Worm (Caenorhabditis elegans) whole organism, L1 larva: ENCODE measurements around the gene fubl-3.

Experiments
- C04F5.9 ChIP-seq: sonication (generic microtip); optimal IDR thresholded peaks from 2 replicates; lab custom pipeline; 2016; ENCODE audit warnings: missing genetic modification characterization, missing compliant biosample characterization
- C34B4.2 ChIP-seq: sonication (generic microtip); optimal IDR thresholded peaks from 2 replicates; lab custom pipeline; 2017; ENCODE audit warnings: mild to moderate bottlenecking, missing genetic modification characterization, missing compliant biosample characterization
- F16B12.6 ChIP-seq: fragments of 150-350 bp; optimal IDR thresholded peaks from 2 replicates; lab custom pipeline; 2014; ENCODE audit warnings: missing biosample characterization, missing genetic modification characterization
- aha-1 ChIP-seq: fragments of 150-350 bp; optimal IDR thresholded peaks from 2 replicates; lab custom pipeline; 2014; ENCODE audit warnings: missing biosample characterization, missing genetic modification characterization
- alr-1 ChIP-seq: fragments of 200-800 bp; sonication (Bioruptor generic); optimal IDR thresholded peaks from 2 replicates; lab custom pipeline; 2018; ENCODE audit warnings: borderline replicate concordance, mild to moderate bottlenecking, missing genetic modification characterization, missing compliant biosample characterization
- aly-2 ChIP-seq: fragments of 150-350 bp; optimal IDR thresholded peaks from 2 replicates; lab custom pipeline; 2014; ENCODE audit warnings: missing biosample characterization, missing genetic modification characterization
- ceh-8 ChIP-seq: fragments of 200-800 bp; sonication (Bioruptor generic); optimal IDR thresholded peaks from 2 replicates; lab custom pipeline; 2018; ENCODE audit warnings: mild to moderate bottlenecking, missing genetic modification characterization, moderate library complexity, missing compliant biosample characterization
- ceh-82 ChIP-seq, 3 experiments: fragments of 150-350 bp in 1 of 3; sonication (generic microtip) in 2 of 3; optimal IDR thresholded peaks; 2 replicates each; lab custom pipeline; 2014 to 2017; ENCODE audit warnings: missing biosample characterization in 3 of 3, missing genetic modification characterization in 3 of 3
- ceh-88 ChIP-seq: fragments of 200-800 bp; sonication (Bioruptor generic); IDR thresholded peaks from 2 replicates; pipeline ENCODE4 v1.3.6; 2022; ENCODE audit warnings: missing genetic modification characterization, missing compliant biosample characterization
- ceh-90 ChIP-seq: sonication (generic microtip); optimal IDR thresholded peaks from 2 replicates; lab custom pipeline; 2016; ENCODE audit warnings: missing genetic modification characterization, missing compliant biosample characterization
- ces-1 ChIP-seq: fragments of 150-350 bp; optimal IDR thresholded peaks from 2 replicates; lab custom pipeline; 2014; ENCODE audit warnings: missing biosample characterization, missing genetic modification reagents, missing genetic modification characterization
- dpl-1 ChIP-seq, 3 experiments: fragments of 150-350 bp in 2 of 3; sonication (generic microtip) in 1 of 3; optimal IDR thresholded peaks; 2 replicates each; lab custom pipeline; 2014 to 2017; ENCODE audit warnings: missing biosample characterization in 3 of 3, missing genetic modification characterization in 3 of 3, missing genetic modification reagents in 3 of 3
- efl-1 ChIP-seq, 4 experiments: fragments of 150-350 bp; optimal IDR thresholded peaks in 3 of 4; peaks in 1 of 4; 1 replicate in 1 of 4; 2 replicates in 3 of 4; lab custom pipeline; 2014; ENCODE audit warnings: missing biosample characterization in 2 of 4, missing genetic modification characterization in 2 of 4, missing genetic modification reagents in 2 of 4
- efl-3 ChIP-seq: fragments of 200-800 bp; sonication (Bioruptor generic); optimal IDR thresholded peaks from 2 replicates; lab custom pipeline; 2018; ENCODE audit warnings: mild to moderate bottlenecking, missing genetic modification characterization, missing compliant biosample characterization
- egl-13 ChIP-seq: sonication (generic microtip); optimal IDR thresholded peaks from 2 replicates; lab custom pipeline; 2016; ENCODE audit warnings: missing genotype, missing genetic modification reagents, missing genetic modification characterization, missing compliant biosample characterization
- elt-2 ChIP-seq: sonication (generic microtip); optimal IDR thresholded peaks from 2 replicates; lab custom pipeline; 2016; ENCODE audit warnings: missing genetic modification characterization, mild to moderate bottlenecking, inconsistent platforms, missing compliant biosample characterization, missing genetic modification reagents
- elt-3 ChIP-seq, 6 experiments: fragments of 150-350 bp in 1 of 6; sonication (generic microtip); optimal IDR thresholded peaks; 2 replicates each; lab custom pipeline; 2017 to 2018; ENCODE audit warnings: missing biosample characterization in 6 of 6, missing genetic modification characterization in 6 of 6, inconsistent platforms in 1 of 6
- ets-5 ChIP-seq: fragments of 200-800 bp; sonication (Bioruptor generic); IDR thresholded peaks from 2 replicates; pipeline ENCODE4 v1.3.6; 2022; ENCODE audit warnings: missing genetic modification characterization, missing compliant biosample characterization
- fkh-10 ChIP-seq: sonication (generic microtip); optimal IDR thresholded peaks from 2 replicates; lab custom pipeline; 2017; ENCODE audit warnings: missing biosample characterization, missing genetic modification reagents, missing genetic modification characterization
- fkh-4 ChIP-seq: sonication (generic microtip); optimal IDR thresholded peaks from 2 replicates; lab custom pipeline; 2016; ENCODE audit warnings: missing compliant biosample characterization, missing genetic modification characterization, borderline replicate concordance
- fos-1 ChIP-seq: fragments of 150-350 bp; optimal IDR thresholded peaks from 2 replicates; lab custom pipeline; 2014; ENCODE audit warnings: missing biosample characterization, missing genetic modification characterization
- grh-1 ChIP-seq: fragments of 200-800 bp; sonication (Bioruptor generic); IDR thresholded peaks from 2 replicates; pipeline ENCODE4 v1.3.6; 2022; ENCODE audit warnings: missing genetic modification reagents, missing genetic modification characterization, missing compliant biosample characterization
- hlh-17 ChIP-seq: fragments of 200-800 bp; sonication (Bioruptor generic); optimal IDR thresholded peaks from 2 replicates; lab custom pipeline; 2018; ENCODE audit warnings: missing genetic modification characterization, mild to moderate bottlenecking, missing compliant biosample characterization, moderate library complexity, borderline replicate concordance
- hlh-4 ChIP-seq: sonication (generic microtip); optimal IDR thresholded peaks from 2 replicates; lab custom pipeline; 2016; ENCODE audit warnings: mild to moderate bottlenecking, missing genetic modification characterization, missing compliant biosample characterization
- hpl-2 ChIP-seq: fragments of 150-350 bp; optimal IDR thresholded peaks from 2 replicates; lab custom pipeline; 2014; ENCODE audit warnings: missing biosample characterization, missing genetic modification reagents, missing genetic modification characterization
- irx-1 ChIP-seq: sonication (generic microtip); optimal IDR thresholded peaks from 2 replicates; lab custom pipeline; 2016; ENCODE audit warnings: missing genetic modification characterization, missing compliant biosample characterization
- isw-1 ChIP-seq: fragments of 200-800 bp; sonication (Bioruptor generic); IDR thresholded peaks from 2 replicates; pipeline ENCODE4 v1.3.6; 2022; ENCODE audit warnings: missing genetic modification characterization, missing compliant biosample characterization
- lin-13 ChIP-seq: fragments of 150-350 bp; optimal IDR thresholded peaks from 2 replicates; lab custom pipeline; 2014; ENCODE audit warnings: missing biosample characterization, missing genetic modification reagents, missing genetic modification characterization
- lin-15B ChIP-seq: fragments of 150-350 bp; sonication (generic microtip); optimal IDR thresholded peaks from 3 replicates; lab custom pipeline; 2014; ENCODE audit warnings: missing biosample characterization, missing genetic modification characterization
- lin-35 ChIP-seq, 2 experiments: fragments of 150-350 bp; optimal IDR thresholded peaks; 2 replicates each; lab custom pipeline; 2014; ENCODE audit warnings: missing biosample characterization in 2 of 2, missing genetic modification characterization in 2 of 2, missing genetic modification reagents in 2 of 2
- lsy-2 ChIP-seq, 2 experiments: fragments of 150-350 bp; optimal IDR thresholded peaks; 2 replicates each; lab custom pipeline; 2014; ENCODE audit warnings: missing biosample characterization in 2 of 2, missing genetic modification characterization in 2 of 2
- mef-2 ChIP-seq: fragments of 150-350 bp; optimal IDR thresholded peaks from 2 replicates; lab custom pipeline; 2014; ENCODE audit warnings: missing biosample characterization, missing genetic modification characterization
- nhr-19 ChIP-seq: fragments of 200-800 bp; sonication (Bioruptor generic); conservative IDR thresholded peaks from 2 replicates; pipeline ENCODE4 v1.3.6; 2022; ENCODE audit warnings: missing genetic modification characterization, missing compliant biosample characterization
- nhr-28 ChIP-seq: fragments of 150-350 bp; optimal IDR thresholded peaks from 2 replicates; lab custom pipeline; 2014; ENCODE audit warnings: missing biosample characterization, missing genetic modification characterization
- nhr-71 ChIP-seq: sonication (generic microtip); optimal IDR thresholded peaks from 2 replicates; lab custom pipeline; 2016; ENCODE audit warnings: mild to moderate bottlenecking, missing genetic modification characterization, moderate library complexity, missing compliant biosample characterization
- nhr-76 ChIP-seq: sonication (generic microtip); optimal IDR thresholded peaks from 2 replicates; lab custom pipeline; 2017; ENCODE audit warnings: missing biosample characterization, missing genetic modification characterization
- nhr-84 ChIP-seq: sonication (generic microtip); optimal IDR thresholded peaks from 2 replicates; lab custom pipeline; 2017; ENCODE audit warnings: missing biosample characterization, missing genetic modification characterization
- nhr-90 ChIP-seq: sonication (generic microtip); optimal IDR thresholded peaks from 2 replicates; lab custom pipeline; 2016; ENCODE audit warnings: mild to moderate bottlenecking, missing genetic modification characterization, missing compliant biosample characterization; ENCODE audit not compliant: poor library complexity
- pag-3 ChIP-seq: sonication (generic microtip); optimal IDR thresholded peaks from 2 replicates; lab custom pipeline; 2017; ENCODE audit warnings: missing genetic modification characterization, mild to moderate bottlenecking, missing compliant biosample characterization, antibody characterized with exemption, borderline replicate concordance; ENCODE audit not compliant: insufficient read depth
- skn-1 ChIP-seq: fragments of 150-350 bp; optimal IDR thresholded peaks from 2 replicates; lab custom pipeline; 2014; ENCODE audit warnings: missing biosample characterization, missing genetic modification characterization
- snpc-4 ChIP-seq: fragments of 150-350 bp; optimal IDR thresholded peaks from 2 replicates; lab custom pipeline; 2014; ENCODE audit warnings: missing biosample characterization, missing genetic modification characterization
- snu-23 ChIP-seq: sonication (generic microtip); optimal IDR thresholded peaks from 2 replicates; lab custom pipeline; 2016; ENCODE audit warnings: missing genetic modification characterization, missing compliant biosample characterization
- sptf-1 ChIP-seq: fragments of 150-350 bp; optimal IDR thresholded peaks from 2 replicates; lab custom pipeline; 2014; ENCODE audit warnings: missing biosample characterization, missing genetic modification characterization
- sup-37 ChIP-seq: fragments of 200-800 bp; sonication (Bioruptor generic); optimal IDR thresholded peaks from 2 replicates; lab custom pipeline; 2018; ENCODE audit warnings: mild to moderate bottlenecking, missing genetic modification characterization, missing compliant biosample characterization
- unc-130 ChIP-seq: fragments of 150-350 bp; optimal IDR thresholded peaks from 2 replicates; lab custom pipeline; 2017; ENCODE audit warnings: missing biosample characterization, missing genetic modification characterization, inconsistent platforms
- unc-62 ChIP-seq: fragments of 150-350 bp; optimal IDR thresholded peaks from 2 replicates; lab custom pipeline; 2014; ENCODE audit warnings: missing biosample characterization, missing genetic modification reagents, missing genetic modification characterization
- unc-98 ChIP-seq: fragments of 200-800 bp; sonication (Bioruptor generic); IDR thresholded peaks from 2 replicates; pipeline ENCODE4 v1.3.6; 2022; ENCODE audit warnings: missing genetic modification characterization, missing compliant biosample characterization
- zip-4 ChIP-seq: fragments of 200-800 bp; sonication (Bioruptor generic); optimal IDR thresholded peaks from 2 replicates; lab custom pipeline; 2018; ENCODE audit warnings: mild to moderate bottlenecking, missing genetic modification characterization, moderate library complexity, missing compliant biosample characterization
- ztf-4 ChIP-seq: fragments of 150-350 bp; optimal IDR thresholded peaks from 2 replicates; lab custom pipeline; 2014; ENCODE audit warnings: missing biosample characterization, missing genetic modification characterization

The fubl-3 gene

ce11 chrX:17392182-17392581 lies 42.1 kb upstream of the fubl-3 start (continued):
- no peak for TF ChIP-seq hpl-2 (GFP tag; lab: Kevin White, UChicago)
- no peak for TF ChIP-seq ceh-8 (GFP tag; lab: Kevin White, UChicago)
- TF ChIP-seq pag-3 (tag; lab: Kevin White, UChicago), result no peak
- TF ChIP-seq ceh-88 (GFP tag; lab: Robert Waterston, UW), result no peak; the same call in 1 of the 2 replicates
- no peak for TF ChIP-seq nhr-84 (tag; lab: Kevin White, UChicago)
- TF ChIP-seq ces-1 (GFP tag; lab: Kevin White, UChicago), result no peak
- no peak for TF ChIP-seq efl-3 (GFP tag; lab: Kevin White, UChicago)
- peak; percentile 11 for TF ChIP-seq fos-1 (tag; lab: Kevin White, UChicago)
- TF ChIP-seq elt-2 (tag; lab: Kevin White, UChicago), result no peak
- TF ChIP-seq fkh-4 (tag; lab: Kevin White, UChicago), result no peak
- TF ChIP-seq unc-130 (tag; lab: Kevin White, UChicago), result peak; percentile 92
- no peak for TF ChIP-seq aly-2 (tag; lab: Kevin White, UChicago)
- TF ChIP-seq sptf-1 (tag; lab: Kevin White, UChicago), result no peak
- TF ChIP-seq snu-23 (GFP tag; lab: Kevin White, UChicago), result peak; percentile 86
- peak; percentile 46 for TF ChIP-seq F16B12.6 (tag; lab: Kevin White, UChicago)
- peak; percentile 45 to 61 (median 53) for TF ChIP-seq ceh-82 (tag; optimal IDR thresholded peaks at IDR 0.05; lab: Kevin White, UChicago)
- peak; percentile 54 to 56 for TF ChIP-seq efl-1 (optimal IDR thresholded peaks at IDR 0.05; lab: Kevin White, UChicago)
- peak; percentile 40 to 83 for TF ChIP-seq efl-1 (GFP tag; optimal IDR thresholded peaks at IDR 0.05 in 1 of 2; lab: Kevin White, UChicago)
- TF ChIP-seq mef-2, result no peak
- TF ChIP-seq C34B4.2 (tag; lab: Kevin White, UChicago), result no peak
- peak; percentile 17 for TF ChIP-seq egl-13 (tag; lab: Kevin White, UChicago)
- peak; percentile 66 for TF ChIP-seq nhr-90 (tag; lab: Kevin White, UChicago)
- peak; percentile 30 to 62 (median 43) for TF ChIP-seq dpl-1 (GFP tag; optimal IDR thresholded peaks at IDR 0.05; lab: Kevin White, UChicago)
- no peak for TF ChIP-seq C04F5.9 (tag; lab: Kevin White, UChicago)
- peak; percentile 54 for TF ChIP-seq lin-15B (tag; lab: Kevin White, UChicago)
- TF ChIP-seq lin-13 (GFP tag; lab: Kevin White, UChicago), result peak; percentile 37
- TF ChIP-seq snpc-4 (tag; lab: Kevin White, UChicago), result peak; percentile 45
- TF ChIP-seq zip-4, result no peak
- TF ChIP-seq irx-1 (tag; lab: Kevin White, UChicago), result peak; percentile 16
- no peak for TF ChIP-seq hlh-4 (tag; lab: Kevin White, UChicago)
- TF ChIP-seq unc-98, result no peak
- TF ChIP-seq hlh-17 (GFP tag; lab: Kevin White, UChicago), result no peak
- peak in 3 of 6 experiments; percentile 19 to 38 (median 25) for TF ChIP-seq elt-3 (tag; optimal IDR thresholded peaks at IDR 0.05; lab: Kevin White, UChicago)
- peak; percentile 58 to 77 for TF ChIP-seq lin-35 (GFP tag; optimal IDR thresholded peaks at IDR 0.05; lab: Kevin White, UChicago)
- no peak for TF ChIP-seq ets-5 (GFP tag; lab: Robert Waterston, UW)
- TF ChIP-seq unc-62 (GFP tag; lab: Kevin White, UChicago), result no peak
- TF ChIP-seq lsy-2 (tag; optimal IDR thresholded peaks at IDR 0.05; lab: Kevin White, UChicago), result peak; percentile 54 to 78
- no peak for TF ChIP-seq grh-1 (GFP tag; lab: Robert Waterston, UW)
- peak; percentile 57 for TF ChIP-seq nhr-19 (GFP tag; lab: Robert Waterston, UW)
- TF ChIP-seq nhr-76 (tag; lab: Kevin White, UChicago), result no peak
- no peak for TF ChIP-seq ceh-90 (tag; lab: Kevin White, UChicago)
- no peak for TF ChIP-seq isw-1 (GFP tag; lab: Robert Waterston, UW)
- TF ChIP-seq aha-1 (tag; lab: Kevin White, UChicago), result no peak
- TF ChIP-seq sup-37, result no peak
- TF ChIP-seq ztf-4 (tag; lab: Kevin White, UChicago), result peak; percentile 41
- TF ChIP-seq fkh-10 (GFP tag; lab: Kevin White, UChicago), result no peak
- no peak for TF ChIP-seq alr-1
- TF ChIP-seq nhr-71 (tag; lab: Kevin White, UChicago), result peak; percentile 84
- TF ChIP-seq skn-1 (tag; lab: Kevin White, UChicago), result peak; percentile 70
- TF ChIP-seq nhr-28, result no peak
